Fruit fly (Drosophila melanogaster) whole organism, pupa: ENCODE measurements around the gene cpo.

ENCODE experiments used
- CG10348 ChIP-seq: fragments of 200-800 bp; sonication (Bioruptor generic); IDR thresholded peaks from 2 replicates; pipeline ENCODE4 v1.3.6; 2022; ENCODE audit warnings: missing biosample characterization, missing genetic modification characterization
- CG12605 ChIP-seq: fragments of 200-800 bp; sonication (Bioruptor generic); IDR thresholded peaks from 2 replicates; pipeline ENCODE4 v1.3.6; 2022; ENCODE audit warnings: missing biosample characterization, missing genetic modification characterization
- CG13204 ChIP-seq: fragments of 200-800 bp; sonication (Bioruptor generic); optimal IDR thresholded peaks from 2 replicates; lab custom pipeline; 2018; ENCODE audit warnings: missing biosample characterization, mild to moderate bottlenecking, missing genetic modification characterization, moderate library complexity
- CG14655 ChIP-seq: fragments of 200-800 bp; sonication (Bioruptor generic); optimal IDR thresholded peaks from 3 replicates; lab custom pipeline; 2017; ENCODE audit warnings: mild to moderate bottlenecking, missing biosample characterization, missing genetic modification reagents, missing genetic modification characterization
- CG15710 ChIP-seq: fragments of 200-800 bp; sonication (Bioruptor generic); optimal IDR thresholded peaks from 2 replicates; lab custom pipeline; 2018; ENCODE audit warnings: missing biosample characterization, mild to moderate bottlenecking, missing genetic modification characterization, moderate library complexity
- CG17806 ChIP-seq: fragments of 200-800 bp; sonication (Bioruptor generic); optimal IDR thresholded peaks from 2 replicates; lab custom pipeline; 2018; ENCODE audit warnings: missing biosample characterization, mild to moderate bottlenecking, missing genetic modification characterization, moderate library complexity
- CG32121 ChIP-seq: fragments of 200-800 bp; sonication (Bioruptor generic); IDR thresholded peaks from 2 replicates; pipeline ENCODE4 v1.3.6; 2022; ENCODE audit warnings: missing biosample characterization, missing genetic modification characterization
- CG34367 ChIP-seq: fragments of 200-800 bp; sonication (Bioruptor generic); optimal IDR thresholded peaks from 2 replicates; lab custom pipeline; 2018; ENCODE audit warnings: missing biosample characterization, mild to moderate bottlenecking, missing genetic modification characterization
- CG4496 ChIP-seq: fragments of 200-800 bp; sonication (Bioruptor generic); IDR thresholded peaks from 3 replicates; pipeline ENCODE4 v1.3.6; 2022; ENCODE audit warnings: missing biosample characterization, missing genetic modification characterization
- CG8159 ChIP-seq: fragments of 200-800 bp; sonication (Bioruptor generic); optimal IDR thresholded peaks from 3 replicates; lab custom pipeline; 2018; ENCODE audit warnings: missing biosample characterization, mild to moderate bottlenecking, missing genetic modification characterization, moderate library complexity
- CG8301 ChIP-seq: fragments of 200-800 bp; sonication (Bioruptor generic); optimal IDR thresholded peaks from 2 replicates; lab custom pipeline; 2018; ENCODE audit warnings: missing biosample characterization, mild to moderate bottlenecking, missing genetic modification characterization
- CG9948 ChIP-seq: fragments of 200-800 bp; sonication (Bioruptor generic); optimal IDR thresholded peaks from 2 replicates; lab custom pipeline; 2018; ENCODE audit warnings: missing biosample characterization, mild to moderate bottlenecking, missing genetic modification characterization, moderate library complexity
- D1 ChIP-seq: fragments of 200-800 bp; sonication (Bioruptor generic); optimal IDR thresholded peaks from 2 replicates; lab custom pipeline; 2018; ENCODE audit warnings: missing biosample characterization, mild to moderate bottlenecking, missing genetic modification characterization, moderate library complexity
- EcR ChIP-seq: fragments of 200-800 bp; sonication (Bioruptor generic); optimal IDR thresholded peaks from 3 replicates; lab custom pipeline; 2019; ENCODE audit warnings: missing biosample characterization, missing genetic modification characterization, mild to moderate bottlenecking, moderate library complexity, missing genetic modification reagents
- Ets98B ChIP-seq: fragments of 200-800 bp; sonication (Bioruptor generic); IDR thresholded peaks from 2 replicates; pipeline ENCODE4 v1.3.6; 2022; ENCODE audit warnings: missing biosample characterization, missing genetic modification characterization
- Pif1A ChIP-seq: fragments of 200-800 bp; sonication (Bioruptor generic); optimal IDR thresholded peaks from 3 replicates; lab custom pipeline; 2016; ENCODE audit warnings: missing biosample characterization, missing genetic modification characterization
- Pif1B ChIP-seq: fragments of 200-800 bp; sonication (Bioruptor generic); optimal IDR thresholded peaks from 3 replicates; lab custom pipeline; 2016; ENCODE audit warnings: missing biosample characterization, missing genetic modification characterization
- Snoo ChIP-seq: fragments of 200-800 bp; sonication (Bioruptor generic); optimal IDR thresholded peaks from 3 replicates; lab custom pipeline; 2017; ENCODE audit warnings: missing biosample characterization, mild to moderate bottlenecking, missing genetic modification characterization, inconsistent platforms
- fd96Ca ChIP-seq: fragments of 200-800 bp; sonication (Bioruptor generic); IDR thresholded peaks from 3 replicates; pipeline ENCODE4 v1.3.6; 2022; ENCODE audit warnings: missing biosample characterization, missing genetic modification characterization
- gl ChIP-seq: fragments of 200-800 bp; sonication (Bioruptor generic); optimal IDR thresholded peaks from 2 replicates; lab custom pipeline; 2018; ENCODE audit warnings: missing biosample characterization, mild to moderate bottlenecking, missing genetic modification characterization
- rn ChIP-seq: fragments of 200-800 bp; sonication (Bioruptor generic); IDR thresholded peaks from 2 replicates; pipeline ENCODE4 v1.3.6; 2022; ENCODE audit warnings: missing biosample characterization, missing genetic modification characterization

The cpo gene

dm6 chr3R:17944296-17944695 lies 24.7 kb downstream of the cpo start:
- TF ChIP-seq CG14655 (GFP tag; lab: Kevin White, UChicago) (no peak), Pif1A (GFP tag; lab: Kevin White, UChicago) (no peak), CG8159 (tag; lab: Kevin White, UChicago) (no peak), CG34367 (tag; lab: Kevin White, UChicago) (no peak), EcR (GFP tag; lab: Kevin White, UChicago) (no peak), CG4496 (no peak), rn (GFP tag; lab: Robert Waterston, UW) (no peak), CG32121 (GFP tag; lab: Robert Waterston, UW) (no peak), D1 (no peak), CG10348 (no peak), gl (tag; lab: Kevin White, UChicago) (no peak), Snoo (tag; lab: Kevin White, UChicago) (no peak)
- TF ChIP-seq, all 21 proteins: peak for 0

dm6 chr3R:17945753-17946152 lies 26.1 kb downstream of the cpo start:
- TF ChIP-seq CG34367 (tag; lab: Kevin White, UChicago) (no peak), CG32121 (GFP tag; lab: Robert Waterston, UW) (no peak), CG13204 (GFP tag; lab: Kevin White, UChicago) (no peak), CG17806 (tag; lab: Kevin White, UChicago) (no peak), CG10348 (no peak), CG4496 (no peak), Ets98B (GFP tag; lab: Robert Waterston, UW) (no peak), CG14655 (GFP tag; lab: Kevin White, UChicago) (no peak), Pif1B (GFP tag; lab: Kevin White, UChicago) (no peak), gl (tag; lab: Kevin White, UChicago) (no peak), CG12605 (GFP tag; lab: Robert Waterston, UW) (no peak), D1 (no peak), rn (GFP tag; lab: Robert Waterston, UW) (no peak), Snoo (tag; lab: Kevin White, UChicago) (no peak), CG8301 (tag; lab: Kevin White, UChicago) (no peak)

- TF ChIP-seq CG14655 (GFP tag; lab: Kevin White, UChicago) (peak; percentile 85), Pif1A (GFP tag; lab: Kevin White, UChicago) (peak; percentile 75), CG32121 (GFP tag; lab: Robert Waterston, UW) (no peak), CG34367 (tag; lab: Kevin White, UChicago) (peak; percentile 83), gl (tag; lab: Kevin White, UChicago) (peak; percentile 68), fd96Ca (GFP tag; lab: Robert Waterston, UW) (peak; percentile 73), CG4496 (peak; percentile 78), CG10348 (no peak), D1 (peak; percentile 63), CG17806 (tag; lab: Kevin White, UChicago) (peak; percentile 86), CG9948 (tag; lab: Kevin White, UChicago) (peak; percentile 86), CG8301 (tag; lab: Kevin White, UChicago) (peak; percentile 78), CG8159 (tag; lab: Kevin White, UChicago) (peak; percentile 87), Ets98B (GFP tag; lab: Robert Waterston, UW) (peak; percentile 47; the same call in 1 of the 2 replicates), CG12605 (GFP tag; lab: Robert Waterston, UW) (peak; percentile 48; the same call in 1 of the 2 replicates), EcR (GFP tag; lab: Kevin White, UChicago) (peak; percentile 48), Snoo (tag; lab: Kevin White, UChicago) (peak; percentile 40), CG15710 (tag; lab: Kevin White, UChicago) (peak; percentile 84), CG13204 (GFP tag; lab: Kevin White, UChicago) (peak; percentile 67), rn (GFP tag; lab: Robert Waterston, UW) (peak; percentile 57), Pif1B (GFP tag; lab: Kevin White, UChicago) (peak; percentile 71)
These were observed 26.6 kb downstream of the cpo start for dm6 chr3R:17946246-17946645.

dm6 chr3R:17948227-17949206 lies 28.9 kb downstream of the cpo start:
- TF ChIP-seq rn (GFP tag; lab: Robert Waterston, UW) (no peak), Pif1A (GFP tag; lab: Kevin White, UChicago) (no peak), CG34367 (tag; lab: Kevin White, UChicago) (no peak), CG4496 (no peak), EcR (GFP tag; lab: Kevin White, UChicago) (no peak), CG32121 (GFP tag; lab: Robert Waterston, UW) (no peak), CG13204 (GFP tag; lab: Kevin White, UChicago) (no peak), CG14655 (GFP tag; lab: Kevin White, UChicago) (no peak), CG10348 (no peak), CG9948 (tag; lab: Kevin White, UChicago) (no peak), gl (tag; lab: Kevin White, UChicago) (no peak), Snoo (tag; lab: Kevin White, UChicago) (no peak)
